Worm (Caenorhabditis elegans): Measurements from ENCODE around the gene Y38F1A.4.

Y38F1A.4 gene

DNA sequence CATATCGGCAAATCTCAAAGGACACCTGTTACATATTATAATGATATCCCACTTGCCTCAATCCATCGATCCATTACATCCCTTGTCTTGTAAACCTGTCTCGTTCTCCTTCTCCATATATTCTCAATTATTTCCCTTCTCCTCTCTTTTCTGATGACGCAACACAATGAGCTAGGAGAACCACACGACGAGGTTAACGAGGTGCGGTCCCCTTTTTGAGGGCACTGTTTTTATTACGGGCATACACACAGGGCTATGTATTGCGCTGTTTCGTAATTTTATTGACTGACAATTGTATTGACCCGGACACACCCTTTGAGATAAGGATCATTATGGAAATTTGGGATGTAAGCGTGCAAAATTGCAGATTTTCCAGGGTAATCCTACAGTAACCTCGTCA is 9.1 kb upstream of the Y38F1A.4 start (continued):
- TF ChIP-seq lin-11 (tag; optimal IDR thresholded peaks at IDR 0.05) (no peak), nfya-1 (tag; optimal IDR thresholded peaks at IDR 0.05) (no peak), T23F11.4 (GFP tag; optimal IDR thresholded peaks at IDR 0.05) (no peak)

DNA sequence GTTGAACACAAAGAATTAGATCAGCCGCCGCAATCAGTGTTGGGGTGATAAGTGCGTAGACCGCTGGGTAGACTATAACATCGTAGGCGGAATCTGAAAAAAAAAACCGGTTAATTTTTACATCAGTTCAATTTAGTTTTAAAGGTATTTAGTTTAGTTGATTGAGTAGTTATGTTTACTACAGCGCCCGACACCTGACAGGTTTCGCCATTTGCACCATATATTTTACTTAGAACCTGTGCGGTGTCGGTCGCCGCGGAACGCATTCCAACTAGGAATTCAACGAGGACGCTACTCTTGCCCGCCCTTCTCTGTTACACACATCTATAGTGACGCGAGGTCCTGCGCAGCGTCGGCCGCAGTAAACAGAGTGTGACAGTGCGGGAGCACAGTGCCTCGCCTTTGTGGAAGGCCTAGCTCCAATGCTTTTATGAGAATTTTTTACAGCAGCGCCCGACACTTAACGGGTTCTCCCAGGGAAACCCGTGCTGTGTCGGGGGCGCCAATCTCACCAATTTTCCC is 1.0 kb downstream of the Y38F1A.4 start:
- TF ChIP-seq hlh-6 (tag; optimal IDR thresholded peaks at IDR 0.05) (peak; percentile 20), K09A11.1 (tag; optimal IDR thresholded peaks at IDR 0.05; ENCODE audit: insufficient read depth) (no peak), C38D4.7 (GFP tag; optimal IDR thresholded peaks at IDR 0.05) (no peak), elt-2 (tag; optimal IDR thresholded peaks at IDR 0.05) (no peak), ceh-14 (tag; optimal IDR thresholded peaks at IDR 0.05) (no peak)

DNA sequence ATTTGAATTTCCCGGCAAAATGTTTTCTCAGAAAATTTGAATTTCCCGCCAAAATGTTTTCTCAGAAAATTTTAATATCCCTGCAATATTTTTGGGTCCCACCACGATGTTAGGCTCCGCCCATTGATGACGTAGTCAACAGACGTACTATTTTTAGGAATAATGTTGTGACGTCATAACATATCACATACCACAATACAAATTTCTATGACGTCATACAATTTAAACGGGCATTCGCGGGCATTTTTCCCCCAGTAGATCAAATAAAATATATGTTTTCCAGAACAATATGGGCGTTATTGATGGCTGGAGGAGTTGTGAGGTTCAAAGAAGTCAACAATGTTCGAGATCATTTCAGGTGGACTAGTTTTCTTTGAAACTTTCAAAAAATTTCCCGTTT is 3.2 kb downstream of the Y38F1A.4 start:
- TF ChIP-seq pqm-1 (tag; optimal IDR thresholded peaks at IDR 0.05) (no peak), fax-1 (tag; optimal IDR thresholded peaks at IDR 0.05) (no peak), tbx-2 (tag; optimal IDR thresholded peaks at IDR 0.05) (no peak), odd-2 (tag; optimal IDR thresholded peaks at IDR 0.05) (no peak), ceh-24 (tag; optimal IDR thresholded peaks at IDR 0.05) (no peak), ceh-48 (tag; optimal IDR thresholded peaks at IDR 0.05) (no peak), tbx-7 (tag; optimal IDR thresholded peaks at IDR 0.05) (no peak), lin-11 (tag; optimal IDR thresholded peaks at IDR 0.05) (no peak), F13H6.1 (tag; optimal IDR thresholded peaks at IDR 0.05) (no peak), ceh-9 (tag; optimal IDR thresholded peaks at IDR 0.05) (no peak), K09A11.1 (tag; optimal IDR thresholded peaks at IDR 0.05; ENCODE audit: insufficient read depth) (no peak), unc-86 (tag; optimal IDR thresholded peaks at IDR 0.05) (no peak), ref-2 (tag; optimal IDR thresholded peaks at IDR 0.05) (no peak), nhr-11 (tag; optimal IDR thresholded peaks at IDR 0.05) (no peak), dve-1 (tag; optimal IDR thresholded peaks at IDR 0.05) (no peak), ceh-18 (tag; optimal IDR thresholded peaks at IDR 0.05) (no peak)

DNA sequence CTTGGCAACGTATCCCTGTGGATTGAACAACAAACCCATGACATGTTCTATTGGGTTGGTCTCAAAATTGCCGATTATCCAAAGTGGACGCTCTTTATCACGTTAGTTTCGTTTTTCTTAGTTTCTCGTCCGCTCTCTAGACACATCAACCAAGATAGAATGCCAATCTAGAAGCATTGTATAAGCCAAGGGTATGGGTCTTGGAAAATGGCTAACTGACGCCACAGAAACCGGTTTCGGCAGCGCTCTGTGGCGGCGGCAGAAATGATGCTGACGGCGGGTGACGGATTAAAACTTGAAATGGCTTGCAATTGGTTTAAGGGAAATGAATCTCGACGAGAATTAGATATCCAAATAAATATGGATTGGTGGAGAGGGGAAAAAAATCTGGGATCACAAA is 3.9 kb downstream of the Y38F1A.4 start:
- TF ChIP-seq ceh-31 (tag; optimal IDR thresholded peaks at IDR 0.05) = no peak

DNA sequence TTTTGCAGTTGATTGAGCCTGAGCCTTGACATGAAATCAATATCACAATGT is 4.2 kb downstream of the Y38F1A.4 start, which contains the start of gene ptr-18:
Gene ptr-18, plus strand, starts transcription at position 9 of the 51 bp plus-strand sequence.
- TF ChIP-seq ceh-24 (tag; optimal IDR thresholded peaks at IDR 0.05) = no peak
- TF ChIP-seq C08G9.2 (tag; optimal IDR thresholded peaks at IDR 0.05) = no peak
- no peak for TF ChIP-seq elt-2 (tag; optimal IDR thresholded peaks at IDR 0.05)
- TF ChIP-seq mec-3 (tag; optimal IDR thresholded peaks at IDR 0.05; ENCODE audit: borderline replicate concordance) = no peak
- no peak for TF ChIP-seq ttx-3 (tag; optimal IDR thresholded peaks at IDR 0.05)
- no peak for TF ChIP-seq fax-1 (tag; optimal IDR thresholded peaks at IDR 0.05)
- no peak for TF ChIP-seq pha-4 (tag; optimal IDR thresholded peaks at IDR 0.05)
- no peak for TF ChIP-seq fkh-10 (GFP tag; optimal IDR thresholded peaks at IDR 0.05)
- no peak for TF ChIP-seq ceh-6 (GFP tag; optimal IDR thresholded peaks at IDR 0.05)
- no peak for TF ChIP-seq ztf-16 (tag; optimal IDR thresholded peaks at IDR 0.05)
- no peak for TF ChIP-seq lin-11 (tag; optimal IDR thresholded peaks at IDR 0.05)
- no peak for TF ChIP-seq hlh-8 (tag; optimal IDR thresholded peaks at IDR 0.05)
- no peak for TF ChIP-seq ceh-45 (GFP tag; IDR thresholded peaks at IDR 0.05)
- TF ChIP-seq ets-4 (tag; optimal IDR thresholded peaks at IDR 0.05) = no peak
- no peak for TF ChIP-seq unc-55 (GFP tag; optimal IDR thresholded peaks at IDR 0.05)
- TF ChIP-seq pqm-1 (tag; optimal IDR thresholded peaks at IDR 0.05) = no peak
- no peak for TF ChIP-seq K09A11.1 (tag; optimal IDR thresholded peaks at IDR 0.05; ENCODE audit: insufficient read depth)
- TF ChIP-seq hlh-30 (tag; optimal IDR thresholded peaks at IDR 0.05; ENCODE audit: insufficient read depth) = no peak
- no peak for TF ChIP-seq hlh-6 (tag; optimal IDR thresholded peaks at IDR 0.05)

Data from whole organism, late embryonic.